Fruit fly (Drosophila melanogaster) whole organism, embryonic: Measurements from ENCODE around the gene CG13978.

Source experiments
- Aef1 ChIP-seq: fragments of 200-800 bp; sonication (Bioruptor generic); IDR thresholded peaks from 3 replicates; pipeline ENCODE4 v1.3.6; 2022; ENCODE audit warnings: missing biosample characterization, missing genetic modification characterization
- CG13123 ChIP-seq: fragments of 200-800 bp; sonication (Bioruptor generic); optimal IDR thresholded peaks from 2 replicates; lab custom pipeline; 2016; ENCODE audit warnings: missing biosample characterization, missing genetic modification characterization
- CG13624 ChIP-seq: fragments of 200-800 bp; sonication (Bioruptor generic); optimal IDR thresholded peaks from 2 replicates; lab custom pipeline; 2016; ENCODE audit warnings: missing biosample characterization, missing genetic modification characterization
- CG14860 ChIP-seq: fragments of 200-800 bp; sonication (Bioruptor generic); IDR thresholded peaks from 3 replicates; pipeline ENCODE4 v1.3.6; 2022; ENCODE audit warnings: missing biosample characterization, missing genetic modification characterization; ENCODE audit not compliant: partially characterized antibody
- CG7372 ChIP-seq: fragments of 200-800 bp; sonication (Bioruptor generic); IDR thresholded peaks from 2 replicates; pipeline ENCODE4 v1.3.6; 2022; ENCODE audit warnings: missing biosample characterization, missing genetic modification characterization
- CHES-1-like ChIP-seq: fragments of 200-800 bp; sonication (Bioruptor generic); optimal IDR thresholded peaks from 2 replicates; lab custom pipeline; 2016; ENCODE audit warnings: missing biosample characterization, missing genetic modification characterization
- CkIIα-i1 ChIP-seq: fragments of 200-800 bp; sonication (Bioruptor generic); IDR thresholded peaks from 2 replicates; pipeline ENCODE4 v1.3.6; 2022; ENCODE audit warnings: missing biosample characterization, missing genetic modification characterization
- Hr39 ChIP-seq: fragments of >200 bp; optimal IDR thresholded peaks from 2 replicates; lab custom pipeline; 2017
- al ChIP-seq: fragments of 200-800 bp; sonication (Bioruptor generic); IDR thresholded peaks from 2 replicates; pipeline ENCODE4 v1.3.6; 2022; ENCODE audit warnings: missing biosample characterization, missing genetic modification characterization
- gro ChIP-seq: fragments of 200-800 bp; sonication (Bioruptor generic); optimal IDR thresholded peaks from 2 replicates; lab custom pipeline; 2016; ENCODE audit warnings: missing biosample characterization, missing genetic modification characterization
- maf-S ChIP-seq: fragments of 200-800 bp; sonication (Bioruptor generic); optimal IDR thresholded peaks from 2 replicates; lab custom pipeline; 2016; ENCODE audit warnings: missing biosample characterization, missing genetic modification characterization
- nerfin-1 ChIP-seq: fragments of 200-800 bp; sonication (Bioruptor generic); optimal IDR thresholded peaks from 3 replicates; lab custom pipeline; 2019; ENCODE audit warnings: missing biosample characterization, mild to moderate bottlenecking, missing genetic modification characterization, moderate library complexity
- tap ChIP-seq: fragments of 200-800 bp; optimal IDR thresholded peaks from 3 replicates; lab custom pipeline; 2019; ENCODE audit warnings: missing biosample characterization, mild to moderate bottlenecking, missing genetic modification characterization, moderate library complexity
- zfh1 ChIP-seq: fragments of 200-800 bp; sonication (Bioruptor generic); IDR thresholded peaks from 3 replicates; pipeline ENCODE4 v1.3.6; 2022; ENCODE audit warnings: missing biosample characterization, missing genetic modification characterization

DNA sequence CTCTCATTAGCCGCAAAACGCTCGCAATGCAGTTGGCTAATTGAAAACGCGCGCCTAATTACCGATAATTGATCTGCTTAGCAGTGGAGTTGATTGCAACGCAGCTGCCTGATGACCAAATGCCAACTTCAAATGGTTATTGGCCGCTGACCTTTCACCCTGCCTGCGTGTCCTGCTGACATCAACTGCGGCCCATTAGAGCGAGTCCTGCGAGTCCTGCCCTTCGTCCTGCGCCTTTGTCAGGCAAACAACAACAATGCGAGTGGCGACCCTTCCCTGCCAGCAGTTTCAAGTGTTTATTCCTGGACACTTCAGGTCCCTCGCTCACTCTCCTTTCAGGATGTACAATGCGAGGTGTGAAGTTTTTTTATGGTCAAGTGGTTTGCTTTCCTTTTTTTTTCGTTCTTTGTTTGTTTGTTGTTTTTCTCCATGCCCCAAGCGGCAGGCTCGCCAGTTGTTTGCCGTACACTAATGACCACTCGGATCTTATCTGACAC lies 21.5 kb upstream of the CG13978 start:
- no peak for TF ChIP-seq gro
- no peak for TF ChIP-seq tap (tag; lab: Kevin White, UChicago)
- no peak for TF ChIP-seq CG13624 (GFP tag; lab: Kevin White, UChicago)
- no peak for TF ChIP-seq al
- no peak for TF ChIP-seq maf-S (GFP tag; lab: Kevin White, UChicago)
- no peak for TF ChIP-seq CkIIα-i1 (GFP tag; lab: Robert Waterston, UW)
- no peak for TF ChIP-seq CG13123 (GFP tag; lab: Kevin White, UChicago)
- TF ChIP-seq Hr39, result no peak
- no peak for TF ChIP-seq CG7372 (GFP tag; lab: Robert Waterston, UW)
- TF ChIP-seq zfh1, result no peak
- no peak for TF ChIP-seq nerfin-1 (tag; lab: Kevin White, UChicago)
- TF ChIP-seq Aef1 (GFP tag; lab: Robert Waterston, UW), result no peak
- TF ChIP-seq CG14860 (GFP tag; lab: Robert Waterston, UW), result no peak
- TF ChIP-seq CHES-1-like (GFP tag; lab: Kevin White, UChicago), result no peak
